Worm (Caenorhabditis elegans): Measurements from ENCODE around the gene ZK1127.13.

ZK1127.13 gene

DNA sequence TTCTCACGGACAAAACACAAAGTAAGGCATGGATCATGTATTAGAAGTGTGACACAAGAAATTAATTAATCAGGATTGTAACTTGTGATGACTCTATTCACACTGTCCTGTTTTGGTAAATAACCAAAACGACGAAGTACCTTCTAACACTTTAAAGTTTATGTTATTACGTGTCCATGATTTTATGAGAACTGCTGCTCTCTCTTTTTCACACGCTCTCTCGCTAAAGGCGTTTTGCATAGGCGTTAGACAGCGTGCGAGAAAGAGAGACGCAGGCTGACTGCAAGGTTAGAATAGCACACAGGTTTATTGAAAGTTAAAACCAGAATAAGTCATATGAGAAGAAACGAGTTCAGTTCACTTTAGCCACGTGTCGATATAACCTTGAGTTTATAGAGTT, 37.0 kb downstream of the ZK1127.13 start:
- TF ChIP-seq unc-42 (tag; optimal IDR thresholded peaks at IDR 0.05) = peak; percentile 39
- no peak for TF ChIP-seq pha-2 (tag; optimal IDR thresholded peaks at IDR 0.05)

DNA sequence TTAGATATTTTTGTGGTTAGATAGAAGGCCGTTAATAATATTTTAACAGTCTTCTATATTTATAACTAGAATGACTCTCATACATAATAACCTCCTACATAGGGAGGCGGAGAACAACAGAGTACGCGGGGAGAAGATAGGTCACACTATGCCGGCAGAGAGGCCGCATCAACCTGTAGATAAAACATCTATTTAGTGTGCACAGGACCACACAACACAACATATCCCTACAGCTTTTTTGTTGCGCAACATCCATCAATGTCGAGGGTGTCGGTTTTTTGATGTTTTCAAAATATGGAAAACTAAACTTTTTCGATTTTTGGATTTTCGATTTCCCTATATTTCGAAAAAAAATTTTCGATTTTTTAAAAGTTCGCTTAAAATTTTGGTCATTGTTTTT, 37.8 kb downstream of the ZK1127.13 start:
- TF ChIP-seq npax-4 (tag; optimal IDR thresholded peaks at IDR 0.05) = no peak
- no peak for TF ChIP-seq syd-9 (tag; optimal IDR thresholded peaks at IDR 0.05)
- no peak for TF ChIP-seq che-1 (tag; optimal IDR thresholded peaks at IDR 0.05)
- no peak for TF ChIP-seq ztf-16 (tag; optimal IDR thresholded peaks at IDR 0.05)
- TF ChIP-seq nfya-1 (tag; optimal IDR thresholded peaks at IDR 0.05) = no peak
- no peak for TF ChIP-seq K09A11.1 (tag; optimal IDR thresholded peaks at IDR 0.05; ENCODE audit: insufficient read depth)
- TF ChIP-seq ceh-31 (tag; optimal IDR thresholded peaks at IDR 0.05) = no peak
- TF ChIP-seq ceh-2 (tag; optimal IDR thresholded peaks at IDR 0.05) = no peak
- TF ChIP-seq sox-4 (tag; optimal IDR thresholded peaks at IDR 0.05) = no peak

DNA sequence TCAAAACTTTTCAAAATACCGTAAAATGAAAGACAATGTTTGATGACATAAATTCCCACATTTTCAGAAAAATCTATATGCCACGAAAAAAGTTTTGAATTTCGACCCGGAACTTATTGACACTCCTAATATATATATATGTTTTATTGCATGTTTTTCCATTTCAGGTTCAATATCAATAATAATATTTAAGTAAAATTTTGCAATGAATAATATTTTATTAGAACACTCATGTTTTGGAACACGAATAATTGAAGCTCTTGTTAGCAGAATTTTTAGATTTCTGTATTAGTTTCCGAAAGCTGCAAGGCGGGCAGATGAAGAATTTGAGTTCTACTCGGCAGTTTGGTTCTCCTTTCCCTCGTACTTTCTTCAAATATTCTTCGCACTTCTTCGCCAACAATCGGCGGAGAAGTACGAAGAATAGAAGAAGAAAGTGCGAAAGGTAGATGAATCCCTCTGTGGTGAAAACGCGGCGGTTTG, 40.3 kb downstream of the ZK1127.13 start, which contains the start of gene T02G5.3:
TSS of gene T02G5.3 (plus strand) at position 51 of the 483 bp plus-strand sequence.
- TF ChIP-seq dve-1 (tag; optimal IDR thresholded peaks at IDR 0.05) = no peak
- no peak for TF ChIP-seq hlh-8 (tag; optimal IDR thresholded peaks at IDR 0.05)
- TF ChIP-seq ama-1 (optimal IDR thresholded peaks at IDR 0.05) = peak; percentile 73
- no peak for TF ChIP-seq hlh-15 (tag; optimal IDR thresholded peaks at IDR 0.05)
- TF ChIP-seq lim-6 (tag; optimal IDR thresholded peaks at IDR 0.05) = no peak
- no peak for TF ChIP-seq nhr-11 (tag; optimal IDR thresholded peaks at IDR 0.05)

DNA sequence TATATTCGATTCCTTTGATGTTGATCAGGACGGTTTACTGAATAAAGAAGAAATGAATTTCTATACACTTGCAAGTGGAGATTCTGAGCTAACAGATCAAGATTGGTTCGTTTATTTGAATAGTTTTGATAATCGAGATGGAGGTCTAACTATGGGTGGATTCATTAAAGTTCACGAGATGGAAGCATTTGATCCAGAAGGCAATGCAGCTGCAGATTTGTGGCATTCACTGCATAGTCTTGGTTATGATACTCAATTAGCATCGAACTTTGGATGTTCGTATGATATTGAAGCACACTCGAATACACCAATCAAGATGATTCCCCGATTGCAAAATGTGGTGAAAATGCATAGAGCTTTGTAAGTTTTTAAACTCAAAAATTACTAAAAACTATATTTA, 42.9 kb downstream of the ZK1127.13 start:
- TF ChIP-seq C08G9.2 (tag; optimal IDR thresholded peaks at IDR 0.05) (no peak), T23F11.4 (GFP tag; optimal IDR thresholded peaks at IDR 0.05) (no peak), F13H6.1 (tag; optimal IDR thresholded peaks at IDR 0.05) (no peak)

DNA sequence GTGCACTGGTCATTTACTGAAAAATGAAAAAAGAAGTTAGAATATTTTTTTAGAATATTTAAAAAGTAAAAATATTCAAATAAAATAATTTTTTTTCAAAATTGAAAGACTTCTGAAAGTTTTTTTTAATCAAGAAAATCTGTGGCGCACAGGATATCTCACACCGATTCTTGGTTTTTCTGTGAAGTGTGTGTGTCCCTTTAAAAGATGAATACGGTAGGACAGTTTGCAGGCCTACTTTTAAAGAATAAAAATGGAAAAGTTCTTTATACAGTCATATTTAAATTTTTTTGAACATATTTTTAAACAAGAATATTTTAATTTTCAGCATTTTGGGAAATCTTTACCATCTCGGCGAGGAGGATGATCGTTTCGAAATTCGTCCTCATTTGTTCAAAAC, 45.5 kb downstream of the ZK1127.13 start, which contains the start of gene mct-5:
TSS of gene mct-5 (minus strand) at position 16 of the 400 bp plus-strand sequence.
- TF ChIP-seq ref-2 (tag; optimal IDR thresholded peaks at IDR 0.05) = no peak
- no peak for TF ChIP-seq syd-9 (tag; optimal IDR thresholded peaks at IDR 0.05)
- TF ChIP-seq pha-2 (tag; optimal IDR thresholded peaks at IDR 0.05) = no peak
- no peak for TF ChIP-seq ceh-22 (tag; optimal IDR thresholded peaks at IDR 0.05)
- TF ChIP-seq nfya-1 (tag; optimal IDR thresholded peaks at IDR 0.05) = no peak
- no peak for TF ChIP-seq pax-1 (tag; optimal IDR thresholded peaks at IDR 0.05)
- TF ChIP-seq fax-1 (tag; optimal IDR thresholded peaks at IDR 0.05) = no peak
- no peak for TF ChIP-seq dmd-4 (tag; optimal IDR thresholded peaks at IDR 0.05; ENCODE audit: borderline replicate concordance)
- no peak for TF ChIP-seq ceh-34 (tag; optimal IDR thresholded peaks at IDR 0.05)
- no peak for TF ChIP-seq sox-2 (GFP tag; IDR thresholded peaks at IDR 0.05)
- no peak for TF ChIP-seq zip-5 (tag; optimal IDR thresholded peaks at IDR 0.05)

DNA sequence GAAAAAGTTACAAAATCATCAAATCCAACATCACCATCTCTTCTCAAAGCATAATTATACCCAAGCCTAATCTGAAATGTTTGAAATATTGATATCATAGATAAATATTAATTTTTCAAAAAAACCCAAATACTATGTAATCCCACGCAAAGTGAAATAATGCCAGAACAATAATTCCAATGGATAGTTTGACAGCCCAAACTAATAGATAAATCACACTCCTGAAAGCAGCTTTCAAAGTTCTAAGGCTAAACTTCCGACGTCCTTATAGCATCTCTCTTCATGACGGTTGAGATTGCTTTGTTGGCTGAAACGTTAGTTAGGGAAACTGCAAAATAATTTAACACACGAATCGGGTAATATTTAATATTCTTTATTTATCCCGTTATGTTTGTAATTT, 46.1 kb downstream of the ZK1127.13 start:
- TF ChIP-seq hlh-13 (GFP tag; optimal IDR thresholded peaks at IDR 0.05) = no peak
- no peak for TF ChIP-seq ceh-34 (tag; optimal IDR thresholded peaks at IDR 0.05)
- TF ChIP-seq lim-6 (tag; optimal IDR thresholded peaks at IDR 0.05) = no peak
- no peak for TF ChIP-seq hlh-6 (tag; optimal IDR thresholded peaks at IDR 0.05)
- no peak for TF ChIP-seq pha-2 (tag; optimal IDR thresholded peaks at IDR 0.05)

DNA sequence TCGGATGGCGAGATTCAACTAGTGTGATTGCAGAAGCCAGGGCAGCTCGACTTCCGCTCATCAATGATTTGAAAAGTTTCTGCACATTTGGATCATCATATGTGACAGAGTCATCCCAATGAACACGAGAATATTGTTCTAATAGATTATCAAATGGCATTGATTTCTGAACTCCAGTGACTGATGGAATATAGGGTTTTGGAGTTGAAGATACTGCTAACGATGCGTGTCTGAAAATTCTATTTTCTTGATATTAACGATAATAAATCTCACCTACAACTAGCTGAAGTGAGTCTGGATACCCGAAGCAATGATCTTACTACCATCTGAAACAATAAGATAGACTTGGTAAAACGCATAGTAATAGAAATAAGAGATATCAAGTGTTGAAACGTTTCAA, 47.7 kb downstream of the ZK1127.13 start, which contains the start of gene mmaa-1:
TSS of gene mmaa-1 (minus strand) at position 328 of the 400 bp plus-strand sequence.
- TF ChIP-seq ahr-1 (tag; optimal IDR thresholded peaks at IDR 0.05) = no peak
- no peak for TF ChIP-seq rnt-1 (tag; optimal IDR thresholded peaks at IDR 0.05)
- TF ChIP-seq hlh-30 (tag; optimal IDR thresholded peaks at IDR 0.05; ENCODE audit: insufficient read depth) = no peak
- TF ChIP-seq zip-5 (tag; optimal IDR thresholded peaks at IDR 0.05) = no peak
- TF ChIP-seq pag-3 (tag; optimal IDR thresholded peaks at IDR 0.05; ENCODE audit: borderline replicate concordance) = no peak
- no peak for TF ChIP-seq lim-6 (tag; optimal IDR thresholded peaks at IDR 0.05)
- TF ChIP-seq ceh-34 (tag; optimal IDR thresholded peaks at IDR 0.05) = no peak
- TF ChIP-seq ceh-19 (GFP tag; optimal IDR thresholded peaks at IDR 0.05) = no peak
- no peak for TF ChIP-seq ceh-2 (tag; optimal IDR thresholded peaks at IDR 0.05)
- no peak for TF ChIP-seq ceh-45 (GFP tag; IDR thresholded peaks at IDR 0.05)
- no peak for TF ChIP-seq pros-1 (tag; optimal IDR thresholded peaks at IDR 0.05)
- no peak for TF ChIP-seq K02D7.2 (tag; optimal IDR thresholded peaks at IDR 0.05)
- TF ChIP-seq syd-9 (tag; optimal IDR thresholded peaks at IDR 0.05) = no peak
